Fruit fly (Drosophila melanogaster) whole organism, embryonic: ENCODE measurements around the gene CG6163.

Experiments used
- Atf3 ChIP-seq: fragments of 200-800 bp; sonication (Bioruptor generic); optimal IDR thresholded peaks from 3 replicates; lab custom pipeline; 2016; ENCODE audit warnings: missing biosample characterization, missing genetic modification characterization
- CG11085 ChIP-seq: fragments of 200-800 bp; sonication (Bioruptor generic); IDR thresholded peaks from 2 replicates; pipeline ENCODE4 v1.3.6; 2022; ENCODE audit warnings: missing biosample characterization, missing genetic modification characterization
- CG12104 ChIP-seq: fragments of 200-800 bp; sonication (Bioruptor generic); optimal IDR thresholded peaks from 3 replicates; lab custom pipeline; 2016; ENCODE audit warnings: missing biosample characterization, missing genetic modification characterization
- CG1233 ChIP-seq: fragments of 200-800 bp; sonication (Bioruptor generic); optimal IDR thresholded peaks from 4 replicates; lab custom pipeline; 2018; ENCODE audit warnings: missing biosample characterization, mild to moderate bottlenecking, missing genetic modification characterization
- CG12744 ChIP-seq: fragments of 200-800 bp; sonication (Bioruptor generic); optimal IDR thresholded peaks from 2 replicates; lab custom pipeline; 2016; ENCODE audit warnings: missing biosample characterization, missing genetic modification characterization
- CG13287 ChIP-seq: fragments of 200-800 bp; sonication (Bioruptor generic); IDR thresholded peaks from 2 replicates; pipeline ENCODE4 v1.3.6; 2022; ENCODE audit warnings: missing biosample characterization, missing genetic modification characterization; ENCODE audit not compliant: partially characterized antibody
- CG14014 ChIP-seq: fragments of 200-800 bp; sonication (Bioruptor generic); IDR thresholded peaks from 2 replicates; pipeline ENCODE4 v1.3.6; 2022; ENCODE audit warnings: missing biosample characterization, missing genetic modification characterization
- CG14050 ChIP-seq: fragments of 200-800 bp; sonication (Bioruptor generic); IDR thresholded peaks from 3 replicates; pipeline ENCODE4 v1.3.6; 2022; ENCODE audit warnings: missing biosample characterization, missing genetic modification characterization
- CG14965 ChIP-seq: fragments of 200-800 bp; sonication (Bioruptor generic); optimal IDR thresholded peaks from 2 replicates; lab custom pipeline; 2016; ENCODE audit warnings: missing biosample characterization, missing genetic modification characterization, borderline replicate concordance
- CG15269 ChIP-seq: fragments of 200-800 bp; sonication (Bioruptor generic); optimal IDR thresholded peaks from 2 replicates; lab custom pipeline; 2018; ENCODE audit warnings: missing biosample characterization, mild to moderate bottlenecking, missing genetic modification characterization, moderate library complexity
- CG15479 ChIP-seq: fragments of 200-800 bp; sonication (Bioruptor generic); optimal IDR thresholded peaks from 3 replicates; lab custom pipeline; 2019; ENCODE audit warnings: missing biosample characterization, mild to moderate bottlenecking, missing genetic modification characterization, moderate library complexity
- CG16779 ChIP-seq: fragments of 200-800 bp; sonication (Bioruptor generic); IDR thresholded peaks from 2 replicates; pipeline ENCODE4 v1.3.6; 2022; ENCODE audit warnings: missing biosample characterization, missing genetic modification characterization
- CG17829 ChIP-seq: fragments of 200-800 bp; optimal IDR thresholded peaks from 2 replicates; lab custom pipeline; 2019; ENCODE audit warnings: missing biosample characterization, mild to moderate bottlenecking, missing genetic modification characterization, moderate library complexity
- CG17912 ChIP-seq: fragments of 200-800 bp; sonication (Bioruptor generic); optimal IDR thresholded peaks from 2 replicates; lab custom pipeline; 2018; ENCODE audit warnings: missing biosample characterization, mild to moderate bottlenecking, missing genetic modification characterization
- CG18262 ChIP-seq: fragments of 200-800 bp; optimal IDR thresholded peaks from 3 replicates; lab custom pipeline; 2019; ENCODE audit warnings: missing biosample characterization, mild to moderate bottlenecking, missing genetic modification characterization, moderate library complexity
- CG2116 ChIP-seq: fragments of 200-800 bp; sonication (Bioruptor generic); optimal IDR thresholded peaks from 3 replicates; lab custom pipeline; 2018; ENCODE audit warnings: missing biosample characterization, mild to moderate bottlenecking, missing genetic modification characterization
- CG5953 ChIP-seq: fragments of 200-800 bp; sonication (Bioruptor generic); IDR thresholded peaks from 2 replicates; pipeline ENCODE4 v1.3.6; 2022; ENCODE audit warnings: missing biosample characterization, missing genetic modification characterization
- Doc2 ChIP-seq: fragments of 200-800 bp; sonication (Bioruptor generic); IDR thresholded peaks from 2 replicates; pipeline ENCODE4 v1.3.6; 2022; ENCODE audit warnings: missing biosample characterization, missing genetic modification characterization
- Ets65A ChIP-seq: fragments of 200-800 bp; sonication (Bioruptor generic); peaks from one replicate; lab custom pipeline; 2016; ENCODE audit warnings: missing biosample characterization, missing genetic modification characterization
- HLH3B ChIP-seq: fragments of 200-800 bp; sonication (Bioruptor generic); IDR thresholded peaks from 2 replicates; pipeline ENCODE4 v1.3.6; 2022; ENCODE audit warnings: missing biosample characterization, missing genetic modification characterization
- HLH4C ChIP-seq: fragments of 200-800 bp; sonication (Bioruptor generic); IDR thresholded peaks from 3 replicates; pipeline ENCODE4 v1.3.6; 2022; ENCODE audit warnings: missing biosample characterization, missing genetic modification characterization; ENCODE audit not compliant: partially characterized antibody
- Hmx ChIP-seq: fragments of 200-800 bp; sonication (Bioruptor generic); optimal IDR thresholded peaks from 2 replicates; lab custom pipeline; 2016; ENCODE audit warnings: missing biosample characterization, missing genetic modification characterization
- Hr3 ChIP-seq: fragments of 200-800 bp; sonication (Bioruptor generic); optimal IDR thresholded peaks from 3 replicates; lab custom pipeline; 2016; ENCODE audit warnings: missing biosample characterization, missing genetic modification characterization
- Hr51 ChIP-seq, 2 experiments: fragments of 200-800 bp; sonication (Bioruptor generic); optimal IDR thresholded peaks; 2 replicates in 1 of 2; 3 replicates in 1 of 2; lab custom pipeline; 2016 to 2018; ENCODE audit warnings: missing biosample characterization in 2 of 2, missing genetic modification characterization in 2 of 2, mild to moderate bottlenecking in 1 of 2, moderate library complexity in 1 of 2
- Lim3 ChIP-seq: fragments of 200-800 bp; sonication (Bioruptor generic); IDR thresholded peaks from 2 replicates; pipeline ENCODE4 v1.3.6; 2022; ENCODE audit warnings: missing biosample characterization, missing genetic modification characterization
- MESR4 ChIP-seq: fragments of 200-800 bp; sonication (Bioruptor generic); optimal IDR thresholded peaks from 2 replicates; lab custom pipeline; 2018; ENCODE audit warnings: missing biosample characterization, mild to moderate bottlenecking, missing genetic modification characterization, moderate library complexity
- Mad ChIP-seq: fragments of 200-800 bp; sonication (Bioruptor generic); optimal IDR thresholded peaks from 2 replicates; lab custom pipeline; 2016; ENCODE audit warnings: missing biosample characterization, missing genetic modification characterization
- Max ChIP-seq: fragments of 200-800 bp; sonication (Bioruptor generic); optimal IDR thresholded peaks from 2 replicates; lab custom pipeline; 2016; ENCODE audit warnings: missing biosample characterization, mild to moderate bottlenecking, missing genetic modification characterization
- NC2β ChIP-seq: fragments of 200-800 bp; sonication (Bioruptor generic); optimal IDR thresholded peaks from 2 replicates; lab custom pipeline; 2016; ENCODE audit warnings: missing biosample characterization, missing genetic modification characterization
- Optix ChIP-seq: fragments of 200-800 bp; sonication (Bioruptor generic); IDR thresholded peaks from 3 replicates; pipeline ENCODE4 v1.3.6; 2022; ENCODE audit warnings: missing biosample characterization, missing genetic modification characterization
- Six4 ChIP-seq: fragments of 200-800 bp; sonication (Bioruptor generic); optimal IDR thresholded peaks from 2 replicates; lab custom pipeline; 2016; ENCODE audit warnings: missing biosample characterization, missing genetic modification characterization
- Taf1 ChIP-seq: fragments of 200-800 bp; sonication (Bioruptor generic); IDR thresholded peaks from 2 replicates; pipeline ENCODE4 v1.3.6; 2022; ENCODE audit warnings: missing biosample characterization, missing genetic modification characterization
- Vsx1 ChIP-seq: fragments of 200-800 bp; sonication (Bioruptor generic); optimal IDR thresholded peaks from 2 replicates; lab custom pipeline; 2017; ENCODE audit warnings: missing biosample characterization, mild to moderate bottlenecking, missing genetic modification characterization, missing genetic modification reagents
- bbx ChIP-seq: fragments of 200-800 bp; sonication (Bioruptor generic); IDR thresholded peaks from 2 replicates; pipeline ENCODE4 v1.3.6; 2022; ENCODE audit warnings: missing biosample characterization, missing genetic modification characterization; ENCODE audit not compliant: partially characterized antibody
- bigmax ChIP-seq: fragments of 200-800 bp; sonication (Bioruptor generic); optimal IDR thresholded peaks from 2 replicates; lab custom pipeline; 2018; ENCODE audit warnings: missing biosample characterization, mild to moderate bottlenecking, missing genetic modification characterization
- chm ChIP-seq: fragments of 200-800 bp; sonication (Bioruptor generic); IDR thresholded peaks from 2 replicates; pipeline ENCODE4 v1.3.6; 2022; ENCODE audit warnings: missing biosample characterization, missing genetic modification characterization
- gce ChIP-seq: fragments of 200-800 bp; sonication (Bioruptor generic); IDR thresholded peaks from 3 replicates; pipeline ENCODE4 v1.3.6; 2022; ENCODE audit warnings: missing biosample characterization, missing genetic modification characterization
- gcm ChIP-seq: fragments of 200-800 bp; sonication (Bioruptor generic); optimal IDR thresholded peaks from 2 replicates; lab custom pipeline; 2019; ENCODE audit warnings: missing biosample characterization, mild to moderate bottlenecking, missing genetic modification characterization, moderate library complexity
- hb ChIP-seq: fragments of 200-800 bp; sonication (Bioruptor generic); IDR thresholded peaks from 3 replicates; pipeline ENCODE4 v1.3.6; 2022; ENCODE audit warnings: missing biosample characterization, missing genetic modification characterization; ENCODE audit not compliant: partially characterized antibody
- jigr1 ChIP-seq: fragments of 200-800 bp; sonication (Bioruptor generic); IDR thresholded peaks from 3 replicates; pipeline ENCODE4 v1.3.6; 2022; ENCODE audit warnings: missing biosample characterization, missing genetic modification characterization
- mirr ChIP-seq: fragments of 200-800 bp; sonication (Bioruptor generic); optimal IDR thresholded peaks from 3 replicates; lab custom pipeline; 2018; ENCODE audit warnings: missing biosample characterization, mild to moderate bottlenecking, missing genetic modification characterization
- p53 ChIP-seq: fragments of 200-800 bp; sonication (Bioruptor generic); optimal IDR thresholded peaks from 2 replicates; lab custom pipeline; 2016; ENCODE audit warnings: missing biosample characterization, missing genetic modification characterization
- sens-2 ChIP-seq: fragments of 200-800 bp; sonication (Bioruptor generic); IDR thresholded peaks from 2 replicates; pipeline ENCODE4 v1.3.6; 2022; ENCODE audit warnings: missing biosample characterization, missing genetic modification characterization
- slbo ChIP-seq: fragments of 200-800 bp; sonication (Bioruptor generic); IDR thresholded peaks from 2 replicates; pipeline ENCODE4 v1.3.6; 2022; ENCODE audit warnings: missing biosample characterization, missing genetic modification characterization
- ssp ChIP-seq: fragments of 200-800 bp; sonication (Bioruptor generic); IDR thresholded peaks from 2 replicates; pipeline ENCODE4 v1.3.6; 2022; ENCODE audit warnings: missing biosample characterization, missing genetic modification characterization
- tup ChIP-seq: fragments of 200-800 bp; sonication (Bioruptor generic); optimal IDR thresholded peaks from 2 replicates; lab custom pipeline; 2016; ENCODE audit warnings: missing biosample characterization, mild to moderate bottlenecking, missing genetic modification characterization, moderate library complexity
- wek ChIP-seq: fragments of 200-800 bp; sonication (Bioruptor generic); optimal IDR thresholded peaks from 3 replicates; lab custom pipeline; 2018; ENCODE audit warnings: missing biosample characterization, mild to moderate bottlenecking, missing genetic modification characterization, moderate library complexity
- zfh1 ChIP-seq: fragments of 200-800 bp; sonication (Bioruptor generic); IDR thresholded peaks from 3 replicates; pipeline ENCODE4 v1.3.6; 2022; ENCODE audit warnings: missing biosample characterization, missing genetic modification characterization

CG6163 gene

dm6 chr3L:11350680-11351665 is 13.7 kb downstream of the CG6163 start (continued):
- TF ChIP-seq CG14050 (GFP tag; lab: Robert Waterston, UW) (peak; percentile 30; the same call in 1 of the 3 replicates), mirr (GFP tag; lab: Kevin White, UChicago) (peak; percentile 77), jigr1 (GFP tag; lab: Robert Waterston, UW) (no peak), Six4 (GFP tag; lab: Kevin White, UChicago) (peak; percentile 19), Lim3 (GFP tag; lab: Robert Waterston, UW) (no peak), NC2β (GFP tag; lab: Kevin White, UChicago) (no peak), CG16779 (GFP tag; lab: Robert Waterston, UW) (no peak), Taf1 (GFP tag; lab: Robert Waterston, UW) (no peak; the same call in 1 of the 2 replicates), ssp (GFP tag; lab: Robert Waterston, UW) (no peak), CG17912 (GFP tag; lab: Kevin White, UChicago) (no peak), CG2116 (GFP tag; lab: Kevin White, UChicago) (peak; percentile 3), Hmx (GFP tag; lab: Kevin White, UChicago) (no peak), bigmax (GFP tag; lab: Kevin White, UChicago) (no peak), Max (GFP tag; lab: Kevin White, UChicago) (no peak), CG15269 (tag; lab: Kevin White, UChicago) (peak; percentile 72), gce (peak; percentile 3; the same call in 1 of the 3 replicates), CG15479 (GFP tag; lab: Kevin White, UChicago) (no peak), p53 (no peak), Ets65A (GFP tag; lab: Kevin White, UChicago) (peak; percentile 91), wek (GFP tag; lab: Kevin White, UChicago) (peak; percentile 3), Hr3 (GFP tag; lab: Kevin White, UChicago) (peak; percentile 77), CG14014 (GFP tag; lab: Robert Waterston, UW) (peak; percentile 44; the same call in 1 of the 2 replicates), Hr51 (GFP tag; optimal IDR thresholded peaks at IDR 0.05; lab: Kevin White, UChicago) (peak in 1 of 2 experiments; percentile 85), sens-2 (GFP tag; lab: Robert Waterston, UW) (no peak; the same call in 1 of the 2 replicates), CG1233 (GFP tag; lab: Kevin White, UChicago) (peak; percentile 63), Mad (GFP tag; lab: Kevin White, UChicago) (no peak), Atf3 (GFP tag; lab: Kevin White, UChicago) (peak; percentile 67), CG18262 (tag; lab: Kevin White, UChicago) (peak; percentile 84), Optix (GFP tag; lab: Robert Waterston, UW) (0 out of 3 replicates have a peak, but pooled peaks have one; percentile 25), Vsx1 (GFP tag; lab: Kevin White, UChicago) (peak; percentile 35), HLH4C (GFP tag; lab: Robert Waterston, UW) (no peak), Doc2 (no peak), zfh1 (GFP tag; lab: Robert Waterston, UW) (peak; percentile 17; the same call in 1 of the 3 replicates), CG17829 (tag; lab: Kevin White, UChicago) (peak; percentile 73), CG13287 (GFP tag; lab: Robert Waterston, UW) (peak; percentile 35; the same call in 1 of the 2 replicates), CG12744 (GFP tag; lab: Kevin White, UChicago) (peak; percentile 4), CG11085 (GFP tag; lab: Robert Waterston, UW) (peak; percentile 14; the same call in 1 of the 2 replicates), CG14965 (no peak), MESR4 (GFP tag; lab: Kevin White, UChicago) (no peak), CG5953 (GFP tag; lab: Robert Waterston, UW) (0 out of 2 replicates have a peak, but pooled peaks have one; percentile 4), tup (GFP tag; lab: Kevin White, UChicago) (no peak), gcm (GFP tag; lab: Kevin White, UChicago) (peak; percentile 4), bbx (GFP tag; lab: Robert Waterston, UW) (no peak), slbo (GFP tag; lab: Robert Waterston, UW) (peak; percentile 53), CG12104 (GFP tag; lab: Kevin White, UChicago) (peak; percentile 52), HLH3B (GFP tag; lab: Robert Waterston, UW) (no peak), chm (peak; percentile 69), hb (GFP tag; lab: Robert Waterston, UW) (no peak)
